Fruit fly (Drosophila melanogaster) whole organism, embryonic: ENCODE results near the gene CG42710.
A peak's percentile ranks its signal among the peaks of the same experiment; 100 is the strongest.

Experiments used
- Atf6 ChIP-seq: fragments of 200-800 bp; sonication (Bioruptor generic); IDR thresholded peaks from 2 replicates; pipeline ENCODE4 v1.3.6; 2022; ENCODE audit warnings: missing biosample characterization, missing genetic modification characterization
- Bdp1 ChIP-seq: fragments of 200-800 bp; sonication (Bioruptor generic); optimal IDR thresholded peaks from 3 replicates; lab custom pipeline; 2016; ENCODE audit warnings: missing biosample characterization, missing genetic modification characterization
- Bgb ChIP-seq: fragments of 200-800 bp; sonication (Bioruptor generic); IDR thresholded peaks from 2 replicates; pipeline ENCODE4 v1.3.6; 2022; ENCODE audit warnings: missing biosample characterization, missing genetic modification characterization; ENCODE audit not compliant: partially characterized antibody
- CG10654 ChIP-seq: fragments of 200-800 bp; sonication (Bioruptor generic); optimal IDR thresholded peaks from 2 replicates; lab custom pipeline; 2016; ENCODE audit warnings: missing biosample characterization, missing genetic modification characterization
- CG12659 ChIP-seq: fragments of 200-800 bp; sonication (Bioruptor generic); optimal IDR thresholded peaks from 3 replicates; lab custom pipeline; 2017; ENCODE audit warnings: mild to moderate bottlenecking, missing biosample characterization, missing genetic modification reagents, missing genetic modification characterization
- CG12769 ChIP-seq: fragments of 200-800 bp; sonication (Bioruptor generic); optimal IDR thresholded peaks from 2 replicates; lab custom pipeline; 2019; ENCODE audit warnings: missing biosample characterization, mild to moderate bottlenecking, missing genetic modification characterization, moderate library complexity
- CG14710 ChIP-seq: fragments of 200-800 bp; sonication (Bioruptor generic); optimal IDR thresholded peaks from 3 replicates; lab custom pipeline; 2019; ENCODE audit warnings: missing biosample characterization, mild to moderate bottlenecking, missing genetic modification characterization, moderate library complexity
- CG17802 ChIP-seq: fragments of 200-800 bp; sonication (Bioruptor generic); optimal IDR thresholded peaks from 2 replicates; lab custom pipeline; 2018; ENCODE audit warnings: missing biosample characterization, mild to moderate bottlenecking, missing genetic modification characterization, moderate library complexity
- CG18764 ChIP-seq: fragments of 200-800 bp; sonication (Bioruptor generic); optimal IDR thresholded peaks from 3 replicates; lab custom pipeline; 2016; ENCODE audit warnings: missing biosample characterization, missing genetic modification characterization
- CG30431 ChIP-seq: fragments of 200-800 bp; sonication (Bioruptor generic); optimal IDR thresholded peaks from 2 replicates; lab custom pipeline; 2017; ENCODE audit warnings: missing biosample characterization, missing genetic modification characterization
- CG31224 ChIP-seq: fragments of 200-800 bp; sonication (Bioruptor generic); IDR thresholded peaks from 2 replicates; pipeline ENCODE4 v1.3.6; 2022; ENCODE audit warnings: missing biosample characterization, missing genetic modification characterization
- CG32767 ChIP-seq: fragments of 200-800 bp; sonication (Bioruptor generic); IDR thresholded peaks from 2 replicates; pipeline ENCODE4 v1.3.6; 2022; ENCODE audit warnings: missing biosample characterization, missing genetic modification characterization
- CG4404 ChIP-seq: fragments of 200-800 bp; sonication (Bioruptor generic); IDR thresholded peaks from 2 replicates; pipeline ENCODE4 v1.3.6; 2022; ENCODE audit warnings: missing biosample characterization, missing genetic modification characterization
- CG4617 ChIP-seq: fragments of 200-800 bp; sonication (Bioruptor generic); optimal IDR thresholded peaks from 3 replicates; lab custom pipeline; 2016; ENCODE audit warnings: missing biosample characterization, missing genetic modification characterization, borderline replicate concordance
- CG4854 ChIP-seq: fragments of 200-800 bp; sonication (Bioruptor generic); optimal IDR thresholded peaks from 2 replicates; lab custom pipeline; 2016; ENCODE audit warnings: missing biosample characterization, missing genetic modification characterization, inconsistent platforms
- CG6272 ChIP-seq: fragments of 200-800 bp; sonication (Bioruptor generic); IDR thresholded peaks from 2 replicates; pipeline ENCODE4 v1.3.6; 2022; ENCODE audit warnings: missing biosample characterization, missing genetic modification characterization
- CG6791 ChIP-seq: fragments of 200-800 bp; sonication (Bioruptor generic); IDR thresholded peaks from 3 replicates; pipeline ENCODE4 v1.3.6; 2022; ENCODE audit warnings: missing biosample characterization, missing genetic modification characterization; ENCODE audit not compliant: partially characterized antibody
- CkIIα-i1 ChIP-seq: fragments of 200-800 bp; sonication (Bioruptor generic); IDR thresholded peaks from 2 replicates; pipeline ENCODE4 v1.3.6; 2022; ENCODE audit warnings: missing biosample characterization, missing genetic modification characterization
- D19A ChIP-seq: fragments of 200-800 bp; optimal IDR thresholded peaks from 3 replicates; lab custom pipeline; 2019; ENCODE audit warnings: missing biosample characterization, mild to moderate bottlenecking, missing genetic modification characterization, moderate library complexity
- Deaf1 ChIP-seq: fragments of 200-800 bp; optimal IDR thresholded peaks from 3 replicates; lab custom pipeline; 2019; ENCODE audit warnings: missing biosample characterization, mild to moderate bottlenecking, missing genetic modification characterization, moderate library complexity
- Dfd ChIP-seq, 2 experiments: fragments of >200 bp; optimal IDR thresholded peaks; 2 replicates each; lab custom pipeline; 2017; ENCODE audit warnings: missing biosample characterization in 2 of 2, missing genetic modification characterization in 2 of 2
- Dip2 ChIP-seq: fragments of 200-800 bp; sonication (Bioruptor generic); IDR thresholded peaks from 2 replicates; pipeline ENCODE4 v1.3.6; 2022; ENCODE audit warnings: missing biosample characterization, missing genetic modification characterization
- Fer1 ChIP-seq: fragments of 200-800 bp; sonication (Bioruptor generic); optimal IDR thresholded peaks from 2 replicates; lab custom pipeline; 2017; ENCODE audit warnings: missing biosample characterization, mild to moderate bottlenecking, missing genetic modification characterization
- Hr51 ChIP-seq, 2 experiments: fragments of 200-800 bp; sonication (Bioruptor generic); optimal IDR thresholded peaks; 2 replicates in 1 of 2; 3 replicates in 1 of 2; lab custom pipeline; 2016 to 2018; ENCODE audit warnings: missing biosample characterization in 2 of 2, missing genetic modification characterization in 2 of 2, mild to moderate bottlenecking in 1 of 2, moderate library complexity in 1 of 2
- Hr78 ChIP-seq, 2 experiments: fragments of 200-800 bp in 1 of 2; fragments of >200 bp in 1 of 2; sonication (Bioruptor generic) in 1 of 2; optimal IDR thresholded peaks; 2 replicates each; lab custom pipeline; 2017 to 2019; ENCODE audit warnings: missing biosample characterization in 2 of 2, missing genetic modification characterization in 2 of 2, mild to moderate bottlenecking in 1 of 2, moderate library complexity in 1 of 2
- Hsf ChIP-seq: fragments of 200-800 bp; sonication (Bioruptor generic); optimal IDR thresholded peaks from 3 replicates; lab custom pipeline; 2016; ENCODE audit warnings: missing biosample characterization, missing genetic modification characterization
- Meics ChIP-seq: fragments of 200-800 bp; sonication (Bioruptor generic); optimal IDR thresholded peaks from 2 replicates; lab custom pipeline; 2017; ENCODE audit warnings: missing biosample characterization, mild to moderate bottlenecking, missing genetic modification characterization
- Myb ChIP-seq: fragments of 200-800 bp; sonication (Bioruptor generic); optimal IDR thresholded peaks from 2 replicates; lab custom pipeline; 2016; ENCODE audit warnings: missing biosample characterization, missing genetic modification characterization
- NC2β ChIP-seq: fragments of 200-800 bp; sonication (Bioruptor generic); optimal IDR thresholded peaks from 2 replicates; lab custom pipeline; 2016; ENCODE audit warnings: missing biosample characterization, missing genetic modification characterization
- Neu2 ChIP-seq: fragments of 200-800 bp; sonication (Bioruptor generic); optimal IDR thresholded peaks from 3 replicates; lab custom pipeline; 2016; ENCODE audit warnings: missing biosample characterization, missing genetic modification characterization, borderline replicate concordance
- PHDP ChIP-seq: fragments of 200-800 bp; sonication (Bioruptor generic); optimal IDR thresholded peaks from 3 replicates; lab custom pipeline; 2018; ENCODE audit warnings: missing biosample characterization, mild to moderate bottlenecking, missing genetic modification characterization, moderate library complexity
- Rfx ChIP-seq: fragments of 200-800 bp; sonication (Bioruptor generic); IDR thresholded peaks from 2 replicates; pipeline ENCODE4 v1.3.6; 2022; ENCODE audit warnings: missing biosample characterization, missing genetic modification characterization
- ash1 ChIP-seq: fragments of 200-800 bp; sonication (Bioruptor generic); optimal IDR thresholded peaks from 2 replicates; lab custom pipeline; 2018; ENCODE audit warnings: missing biosample characterization, mild to moderate bottlenecking, missing genetic modification characterization
- br ChIP-seq: fragments of >200 bp; optimal IDR thresholded peaks from 2 replicates; lab custom pipeline; 2017
- crol ChIP-seq: fragments of 200-800 bp; sonication (Bioruptor generic); IDR thresholded peaks from 2 replicates; pipeline ENCODE4 v1.3.6; 2022; ENCODE audit warnings: missing biosample characterization, missing genetic modification characterization
- da ChIP-seq: fragments of 200-800 bp; sonication (Bioruptor generic); optimal IDR thresholded peaks from 2 replicates; lab custom pipeline; 2016; ENCODE audit warnings: missing biosample characterization, missing genetic modification characterization
- dati ChIP-seq: fragments of 200-800 bp; sonication (Bioruptor generic); IDR thresholded peaks from 2 replicates; pipeline ENCODE4 v1.3.6; 2022; ENCODE audit warnings: missing biosample characterization, missing genetic modification characterization
- dimm ChIP-seq: fragments of 200-800 bp; sonication (Bioruptor generic); IDR thresholded peaks from 2 replicates; pipeline ENCODE4 v1.3.6; 2022; ENCODE audit warnings: missing biosample characterization, missing genetic modification characterization
- dm ChIP-seq: fragments of 200-800 bp; sonication (Bioruptor generic); optimal IDR thresholded peaks from 3 replicates; lab custom pipeline; 2016; ENCODE audit warnings: missing biosample characterization, missing genetic modification characterization
- exex ChIP-seq: fragments of 200-800 bp; sonication (Bioruptor generic); optimal IDR thresholded peaks from 4 replicates; lab custom pipeline; 2018; ENCODE audit warnings: missing biosample characterization, mild to moderate bottlenecking, missing genetic modification characterization, moderate library complexity
- eyg ChIP-seq: fragments of 200-800 bp; sonication (Bioruptor generic); optimal IDR thresholded peaks from 3 replicates; lab custom pipeline; 2016; ENCODE audit warnings: missing biosample characterization, missing genetic modification characterization
- fd64A ChIP-seq: fragments of 200-800 bp; sonication (Bioruptor generic); optimal IDR thresholded peaks from 3 replicates; lab custom pipeline; 2018; ENCODE audit warnings: missing biosample characterization, mild to moderate bottlenecking, missing genetic modification characterization
- fru ChIP-seq: fragments of >200 bp; optimal IDR thresholded peaks from 2 replicates; lab custom pipeline; 2017
- klu ChIP-seq: fragments of 200-800 bp; sonication (Bioruptor generic); IDR thresholded peaks from 2 replicates; pipeline ENCODE4 v1.3.6; 2022; ENCODE audit warnings: missing biosample characterization, missing genetic modification characterization
- kni ChIP-seq: fragments of 200-800 bp; sonication (Bioruptor generic); optimal IDR thresholded peaks from 3 replicates; lab custom pipeline; 2017; ENCODE audit warnings: mild to moderate bottlenecking, missing biosample characterization, missing genetic modification reagents, missing genetic modification characterization
- lab ChIP-seq: fragments of 200-800 bp; sonication (Bioruptor generic); optimal IDR thresholded peaks from 3 replicates; lab custom pipeline; 2017; ENCODE audit warnings: missing biosample characterization, missing genetic modification characterization, mild to moderate bottlenecking, moderate library complexity, missing genetic modification reagents
- odd ChIP-seq: fragments of 200-800 bp; sonication (Bioruptor generic); optimal IDR thresholded peaks from 2 replicates; lab custom pipeline; 2017; ENCODE audit warnings: missing biosample characterization, mild to moderate bottlenecking, missing genetic modification characterization
- phol ChIP-seq: fragments of 200-800 bp; sonication (Bioruptor generic); optimal IDR thresholded peaks from 3 replicates; lab custom pipeline; 2018; ENCODE audit warnings: missing biosample characterization, mild to moderate bottlenecking, missing genetic modification characterization, moderate library complexity
- row ChIP-seq: fragments of 200-800 bp; sonication (Bioruptor generic); IDR thresholded peaks from 3 replicates; pipeline ENCODE4 v1.3.6; 2022; ENCODE audit warnings: missing biosample characterization, missing genetic modification characterization
- sens ChIP-seq: fragments of 200-800 bp; sonication (Bioruptor generic); peaks from one replicate; lab custom pipeline; 2016; ENCODE audit warnings: missing biosample characterization, missing genetic modification characterization
- slou ChIP-seq: fragments of 200-800 bp; sonication (Bioruptor generic); optimal IDR thresholded peaks from 3 replicates; lab custom pipeline; 2016; ENCODE audit warnings: missing biosample characterization, missing genetic modification characterization
- tgo ChIP-seq: fragments of 200-800 bp; sonication (Bioruptor generic); IDR thresholded peaks from 3 replicates; pipeline ENCODE4 v1.3.6; 2022; ENCODE audit warnings: missing biosample characterization, missing genetic modification characterization
- wor ChIP-seq: fragments of 200-800 bp; sonication (Bioruptor generic); IDR thresholded peaks from 2 replicates; pipeline ENCODE4 v1.3.6; 2022; ENCODE audit warnings: missing biosample characterization, missing genetic modification characterization

Gene CG42710

DNA sequence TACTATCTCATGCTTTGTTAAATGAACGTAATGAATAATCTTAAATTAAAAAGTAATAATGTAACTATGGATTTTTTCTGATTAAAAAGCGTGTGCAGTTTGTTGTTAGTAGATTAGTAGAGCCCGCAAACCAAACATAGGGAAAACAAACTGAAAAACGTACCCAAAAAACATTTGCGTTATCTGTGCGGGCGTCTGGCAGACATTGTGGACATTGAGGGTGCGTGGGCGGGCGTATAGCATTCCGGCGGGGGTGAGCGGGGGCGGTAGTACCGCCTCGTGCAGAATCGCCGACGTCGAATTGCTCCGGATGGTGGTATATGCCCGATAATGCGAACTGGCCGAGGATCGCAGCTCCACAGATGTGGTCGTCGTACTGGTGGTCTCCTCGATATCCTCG is 48.0 kb downstream of the CG42710 start (continued):
- TF ChIP-seq kni = no peak
- TF ChIP-seq CG31224 (GFP tag; lab: Robert Waterston, UW) = no peak
- no peak for TF ChIP-seq br (lab: Kevin White, UChicago)
- no peak for TF ChIP-seq fru (lab: Kevin White, UChicago)
- no peak for TF ChIP-seq Myb (GFP tag; lab: Kevin White, UChicago)
- TF ChIP-seq CG4617 (GFP tag; lab: Kevin White, UChicago) = no peak
- no peak for TF ChIP-seq CG17802 (tag; lab: Kevin White, UChicago)
- no peak for TF ChIP-seq Dip2 (GFP tag; lab: Robert Waterston, UW)
- peak; percentile 10 for TF ChIP-seq Deaf1 (tag; lab: Kevin White, UChicago)
- no peak for TF ChIP-seq phol (tag; lab: Kevin White, UChicago)
- TF ChIP-seq fd64A (GFP tag; lab: Kevin White, UChicago) = no peak
- TF ChIP-seq crol (GFP tag; lab: Robert Waterston, UW) = peak; percentile 91
- TF ChIP-seq CG32767 (GFP tag; lab: Robert Waterston, UW) = no peak
- no peak for TF ChIP-seq Dfd (GFP tag; optimal IDR thresholded peaks at IDR 0.05; lab: Kevin White, UChicago)
- TF ChIP-seq PHDP (tag; lab: Kevin White, UChicago) = no peak
- no peak for TF ChIP-seq Bdp1
- no peak for TF ChIP-seq D19A (tag; lab: Kevin White, UChicago)
- TF ChIP-seq Fer1 (GFP tag; lab: Kevin White, UChicago) = peak; percentile 13
- no peak for TF ChIP-seq CG4404 (GFP tag; lab: Robert Waterston, UW)
- no peak for TF ChIP-seq CG30431 (GFP tag; lab: Kevin White, UChicago)
- TF ChIP-seq Hr78 (GFP tag; optimal IDR thresholded peaks at IDR 0.05; lab: Kevin White, UChicago) = no peak
- no peak for TF ChIP-seq sens (GFP tag; lab: Kevin White, UChicago)
- no peak for TF ChIP-seq tgo
- TF ChIP-seq CG6272 (GFP tag; lab: Robert Waterston, UW) = no peak
- no peak for TF ChIP-seq dm (GFP tag; lab: Kevin White, UChicago)
- peak; percentile 68 for TF ChIP-seq exex (tag; lab: Kevin White, UChicago)
- no peak for TF ChIP-seq CG18764 (GFP tag; lab: Kevin White, UChicago)
- no peak for TF ChIP-seq CG12659 (GFP tag; lab: Kevin White, UChicago)
- TF ChIP-seq NC2β = no peak
- TF ChIP-seq Neu2 (GFP tag; lab: Kevin White, UChicago) = no peak
- no peak for TF ChIP-seq CkIIα-i1 (GFP tag; lab: Robert Waterston, UW)
- TF ChIP-seq Atf6 (GFP tag; lab: Robert Waterston, UW) = no peak
- no peak for TF ChIP-seq wor
- TF ChIP-seq klu (GFP tag; lab: Robert Waterston, UW) = no peak; the same call in 1 of the 2 replicates
- TF ChIP-seq da (GFP tag; lab: Kevin White, UChicago) = no peak
- TF ChIP-seq CG10654 = no peak
- TF ChIP-seq Hsf (GFP tag; lab: Kevin White, UChicago) = no peak
- TF ChIP-seq CG12769 (tag; lab: Kevin White, UChicago) = peak; percentile 28
- no peak for TF ChIP-seq CG6791 (GFP tag; lab: Robert Waterston, UW)
- TF ChIP-seq Bgb (GFP tag; lab: Robert Waterston, UW) = no peak
- TF ChIP-seq dati (GFP tag; lab: Robert Waterston, UW) = no peak
- TF ChIP-seq eyg (GFP tag; lab: Kevin White, UChicago) = no peak
- no peak for TF ChIP-seq CG4854
- no peak for TF ChIP-seq CG14710 (tag; lab: Kevin White, UChicago)
- peak; percentile 34 for TF ChIP-seq lab (GFP tag; lab: Kevin White, UChicago)
- no peak for TF ChIP-seq row
- no peak for TF ChIP-seq Hr51 (GFP tag; optimal IDR thresholded peaks at IDR 0.05; lab: Kevin White, UChicago)
- TF ChIP-seq slou (GFP tag; lab: Kevin White, UChicago) = no peak
- no peak for TF ChIP-seq dimm (GFP tag; lab: Robert Waterston, UW)
- TF ChIP-seq Meics (GFP tag; lab: Kevin White, UChicago) = peak; percentile 5
- peak; percentile 32; the same call in 1 of the 2 replicates for TF ChIP-seq Rfx
- no peak for TF ChIP-seq odd (GFP tag; lab: Kevin White, UChicago)
- TF ChIP-seq ash1 (GFP tag; lab: Kevin White, UChicago) = no peak
